Fruit fly (Drosophila melanogaster): ENCODE measurements around the gene Clic.
A peak's percentile ranks its signal among the peaks of the same experiment; 100 is the strongest.

Clic gene

DNA sequence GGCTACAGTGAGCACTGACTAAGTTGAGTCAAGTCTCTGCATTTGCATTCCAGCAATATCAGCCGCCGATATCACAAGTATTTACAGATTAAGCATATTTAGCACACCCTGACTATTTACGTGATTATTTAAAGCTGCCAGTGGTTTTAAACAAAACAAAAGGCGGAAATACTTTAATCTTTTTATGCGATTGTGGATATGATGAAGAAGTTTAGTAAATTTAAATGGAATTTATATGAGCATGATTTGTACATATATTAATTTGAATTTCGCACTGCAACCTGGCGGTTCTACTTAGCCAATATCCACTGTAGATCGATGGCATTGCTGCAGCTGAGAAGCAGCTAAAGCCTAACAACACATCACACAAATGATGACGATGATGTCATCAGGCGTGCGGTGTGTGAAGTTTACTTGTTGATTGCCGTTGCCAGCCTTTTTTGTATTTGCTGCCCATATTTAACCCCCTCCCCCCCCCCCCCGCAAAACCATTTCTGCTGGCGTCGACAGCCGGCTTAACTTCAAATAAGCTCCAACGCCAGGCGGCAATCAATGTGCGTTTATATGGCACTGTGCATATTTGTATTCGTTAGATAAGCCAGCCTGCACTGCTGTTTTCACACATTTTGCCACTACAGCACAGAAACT is 6.5 kb downstream of the Clic start (continued):
- peak; percentile 78 for TF ChIP-seq CG17361 (GFP tag; IDR thresholded peaks at IDR 0.05)
- TF ChIP-seq CG7963 (GFP tag; IDR thresholded peaks at IDR 0.05; ENCODE audit: partially characterized antibody) = no peak
- TF ChIP-seq Mrtf (GFP tag; IDR thresholded peaks at IDR 0.05) = no peak
- peak; percentile 43; the same call in 1 of the 2 replicates for TF ChIP-seq H2.0 (GFP tag; IDR thresholded peaks at IDR 0.05)
- peak; percentile 78 for TF ChIP-seq CoRest (tag; optimal IDR thresholded peaks at IDR 0.05)
- peak; percentile 28 for TF ChIP-seq CG10462 (GFP tag; optimal IDR thresholded peaks at IDR 0.05)
- TF ChIP-seq jigr1 (GFP tag; IDR thresholded peaks at IDR 0.05) = no peak; the same call in 2 of the 3 replicates
- TF ChIP-seq pita (GFP tag; optimal IDR thresholded peaks at IDR 0.05) = no peak
- no peak for TF ChIP-seq repo (GFP tag; optimal IDR thresholded peaks at IDR 0.05)
- TF ChIP-seq dmrt11E (tag; optimal IDR thresholded peaks at IDR 0.05) = peak; percentile 36
- no peak for TF ChIP-seq gsb-n (tag; optimal IDR thresholded peaks at IDR 0.05)
- TF ChIP-seq CG13287 (GFP tag; IDR thresholded peaks at IDR 0.05; ENCODE audit: partially characterized antibody) = no peak
- TF ChIP-seq hth (optimal IDR thresholded peaks at IDR 0.05) = no peak
- peak; percentile 31 for TF ChIP-seq Atf3 (GFP tag; optimal IDR thresholded peaks at IDR 0.05)
- no peak for TF ChIP-seq Lpt (GFP tag; optimal IDR thresholded peaks at IDR 0.05)
- no peak for TF ChIP-seq gfzf (GFP tag; optimal IDR thresholded peaks at IDR 0.05)
- TF ChIP-seq crp (GFP tag; optimal IDR thresholded peaks at IDR 0.05) = no peak
- peak; percentile 51 for TF ChIP-seq unpg (GFP tag; optimal IDR thresholded peaks at IDR 0.05)
- no peak for TF ChIP-seq CG14050 (GFP tag; IDR thresholded peaks at IDR 0.05)
- no peak for TF ChIP-seq CG8765 (GFP tag; IDR thresholded peaks at IDR 0.05)
- no peak for TF ChIP-seq Tbp (GFP tag; optimal IDR thresholded peaks at IDR 0.05)
- peak; percentile 75 for TF ChIP-seq CG13424 (tag; optimal IDR thresholded peaks at IDR 0.05)
- TF ChIP-seq Asciz (GFP tag; optimal IDR thresholded peaks at IDR 0.05) = peak; percentile 54
- no peak; the same call in 1 of the 2 replicates for TF ChIP-seq Nf-YA (GFP tag; IDR thresholded peaks at IDR 0.05)
- TF ChIP-seq CG12299 (tag; optimal IDR thresholded peaks at IDR 0.05) = no peak
- TF ChIP-seq CG10979 (tag; optimal IDR thresholded peaks at IDR 0.05) = peak; percentile 59
- no peak for TF ChIP-seq pfk (GFP tag; optimal IDR thresholded peaks at IDR 0.05)
- TF ChIP-seq fd64A (GFP tag; optimal IDR thresholded peaks at IDR 0.05) = no peak
- no peak for TF ChIP-seq ftz-f1 (GFP tag; optimal IDR thresholded peaks at IDR 0.05)
- TF ChIP-seq pzg (GFP tag; optimal IDR thresholded peaks at IDR 0.05) = no peak
- no peak for TF ChIP-seq CG2202 (tag; optimal IDR thresholded peaks at IDR 0.05)
- TF ChIP-seq CG32772 (GFP tag; IDR thresholded peaks at IDR 0.05) = peak; percentile 31; the same call in 1 of the 2 replicates
- peak; percentile 55 for TF ChIP-seq CG17359 (tag; optimal IDR thresholded peaks at IDR 0.05)
- TF ChIP-seq cato (GFP tag; optimal IDR thresholded peaks at IDR 0.05; ENCODE audit: borderline replicate concordance) = peak; percentile 1
- no peak for TF ChIP-seq NFAT (GFP tag; IDR thresholded peaks at IDR 0.05)
- 0 out of 2 replicates have a peak, but pooled peaks have one; percentile 29 for TF ChIP-seq Oaz (GFP tag; IDR thresholded peaks at IDR 0.05)
- TF ChIP-seq stc (GFP tag; IDR thresholded peaks at IDR 0.05) = peak; percentile 52; the same call in 1 of the 2 replicates
- no peak for TF ChIP-seq CG14965 (GFP tag; optimal IDR thresholded peaks at IDR 0.05; ENCODE audit: borderline replicate concordance)
- no peak for TF ChIP-seq shn (GFP tag; optimal IDR thresholded peaks at IDR 0.05)
- TF ChIP-seq unc-4 (GFP tag; IDR thresholded peaks at IDR 0.05; ENCODE audit: partially characterized antibody) = no peak
- TF ChIP-seq ci (GFP tag; IDR thresholded peaks at IDR 0.05) = 0 out of 3 replicates have a peak, but pooled peaks have one; percentile 8
- TF ChIP-seq Aef1 (GFP tag; IDR thresholded peaks at IDR 0.05) = no peak; the same call in 2 of the 3 replicates
- TF ChIP-seq sd (tag; optimal IDR thresholded peaks at IDR 0.05) = peak; percentile 47
- TF ChIP-seq CG3407 (GFP tag; optimal IDR thresholded peaks at IDR 0.05) = no peak
- TF ChIP-seq CG9876 (GFP tag; optimal IDR thresholded peaks at IDR 0.05) = no peak
- no peak for TF ChIP-seq Lim3 (GFP tag; IDR thresholded peaks at IDR 0.05)
- no peak for TF ChIP-seq D19B (GFP tag; optimal IDR thresholded peaks at IDR 0.05)
- no peak for TF ChIP-seq CG10654 (GFP tag; optimal IDR thresholded peaks at IDR 0.05)
- no peak for TF ChIP-seq CG10431 (GFP tag; optimal IDR thresholded peaks at IDR 0.05)
- no peak for TF ChIP-seq Doc2 (GFP tag; IDR thresholded peaks at IDR 0.05)
